Fruit fly (Drosophila melanogaster) whole organism, embryonic: ENCODE measurements around the gene CG18661.

Source experiments
- Aef1 ChIP-seq: fragments of 200-800 bp; sonication (Bioruptor generic); IDR thresholded peaks from 3 replicates; pipeline ENCODE4 v1.3.6; 2022; ENCODE audit warnings: missing biosample characterization, missing genetic modification characterization
- Atf3 ChIP-seq: fragments of 200-800 bp; sonication (Bioruptor generic); optimal IDR thresholded peaks from 3 replicates; lab custom pipeline; 2016; ENCODE audit warnings: missing biosample characterization, missing genetic modification characterization
- CG11456 ChIP-seq: fragments of 200-800 bp; sonication (Bioruptor generic); IDR thresholded peaks from 3 replicates; pipeline ENCODE4 v1.3.6; 2022; ENCODE audit warnings: missing biosample characterization, missing genetic modification characterization
- CG11696 ChIP-seq: fragments of 200-800 bp; sonication (Bioruptor generic); IDR thresholded peaks from 2 replicates; pipeline ENCODE4 v1.3.6; 2022; ENCODE audit warnings: missing biosample characterization, missing genetic modification characterization
- CG12071 ChIP-seq: fragments of 200-800 bp; sonication (Bioruptor generic); optimal IDR thresholded peaks from 3 replicates; lab custom pipeline; 2018; ENCODE audit warnings: missing biosample characterization, mild to moderate bottlenecking, missing genetic modification characterization
- CG1233 ChIP-seq: fragments of 200-800 bp; sonication (Bioruptor generic); optimal IDR thresholded peaks from 4 replicates; lab custom pipeline; 2018; ENCODE audit warnings: missing biosample characterization, mild to moderate bottlenecking, missing genetic modification characterization
- CG14965 ChIP-seq: fragments of 200-800 bp; sonication (Bioruptor generic); optimal IDR thresholded peaks from 2 replicates; lab custom pipeline; 2016; ENCODE audit warnings: missing biosample characterization, missing genetic modification characterization, borderline replicate concordance
- CG16779 ChIP-seq: fragments of 200-800 bp; sonication (Bioruptor generic); IDR thresholded peaks from 2 replicates; pipeline ENCODE4 v1.3.6; 2022; ENCODE audit warnings: missing biosample characterization, missing genetic modification characterization
- CG17385 ChIP-seq: fragments of 200-800 bp; sonication (Bioruptor generic); optimal IDR thresholded peaks from 3 replicates; lab custom pipeline; 2018; ENCODE audit warnings: missing biosample characterization, mild to moderate bottlenecking, missing genetic modification characterization
- CG2678 ChIP-seq: fragments of 200-800 bp; sonication (Bioruptor generic); optimal IDR thresholded peaks from 3 replicates; lab custom pipeline; 2019; ENCODE audit warnings: missing biosample characterization, mild to moderate bottlenecking, missing genetic modification characterization, moderate library complexity
- CG3281 ChIP-seq: fragments of 200-800 bp; sonication (Bioruptor generic); optimal IDR thresholded peaks from 3 replicates; lab custom pipeline; 2017; ENCODE audit warnings: missing biosample characterization, mild to moderate bottlenecking, missing genetic modification characterization
- CG34224 ChIP-seq: fragments of 200-800 bp; sonication (Bioruptor generic); IDR thresholded peaks from 3 replicates; pipeline ENCODE4 v1.3.6; 2022; ENCODE audit warnings: missing biosample characterization, missing genetic modification characterization; ENCODE audit not compliant: partially characterized antibody
- CG34376 ChIP-seq: fragments of 200-800 bp; sonication (Bioruptor generic); optimal IDR thresholded peaks from 2 replicates; lab custom pipeline; 2018; ENCODE audit warnings: missing biosample characterization, mild to moderate bottlenecking, missing genetic modification characterization
- CG4730 ChIP-seq: fragments of 200-800 bp; sonication (Bioruptor generic); IDR thresholded peaks from 2 replicates; pipeline ENCODE4 v1.3.6; 2022; ENCODE audit warnings: missing biosample characterization, missing genetic modification characterization
- CG6654 ChIP-seq: fragments of 200-800 bp; sonication (Bioruptor generic); optimal IDR thresholded peaks from 2 replicates; lab custom pipeline; 2017; ENCODE audit warnings: missing biosample characterization, mild to moderate bottlenecking, missing genetic modification characterization
- CG7745 ChIP-seq: fragments of 200-800 bp; sonication (Bioruptor generic); optimal IDR thresholded peaks from 2 replicates; lab custom pipeline; 2018; ENCODE audit warnings: missing biosample characterization, mild to moderate bottlenecking, missing genetic modification characterization, moderate library complexity
- CG7987 ChIP-seq: fragments of 200-800 bp; sonication (Bioruptor generic); optimal IDR thresholded peaks from 2 replicates; lab custom pipeline; 2018; ENCODE audit warnings: missing biosample characterization, mild to moderate bottlenecking, missing genetic modification characterization, moderate library complexity
- CG8281 ChIP-seq: fragments of 200-800 bp; sonication (Bioruptor generic); optimal IDR thresholded peaks from 2 replicates; lab custom pipeline; 2018; ENCODE audit warnings: missing biosample characterization, mild to moderate bottlenecking, missing genetic modification characterization, moderate library complexity
- CG9215 ChIP-seq: fragments of 200-800 bp; sonication (Bioruptor generic); IDR thresholded peaks from 2 replicates; pipeline ENCODE4 v1.3.6; 2022; ENCODE audit warnings: missing biosample characterization, missing genetic modification characterization
- Elba2 ChIP-seq: fragments of 200-800 bp; sonication (Bioruptor generic); optimal IDR thresholded peaks from 3 replicates; lab custom pipeline; 2016; ENCODE audit warnings: missing biosample characterization, missing genetic modification characterization
- Mad ChIP-seq: fragments of 200-800 bp; sonication (Bioruptor generic); optimal IDR thresholded peaks from 2 replicates; lab custom pipeline; 2016; ENCODE audit warnings: missing biosample characterization, missing genetic modification characterization
- NFAT ChIP-seq: fragments of 200-800 bp; sonication (Bioruptor generic); IDR thresholded peaks from 2 replicates; pipeline ENCODE4 v1.3.6; 2022; ENCODE audit warnings: missing biosample characterization, missing genetic modification characterization
- Side ChIP-seq: fragments of 200-800 bp; sonication (Bioruptor generic); optimal IDR thresholded peaks from 2 replicates; lab custom pipeline; 2016; ENCODE audit warnings: missing biosample characterization, missing genetic modification characterization
- Spps ChIP-seq: fragments of 200-800 bp; sonication (Bioruptor generic); optimal IDR thresholded peaks from 2 replicates; lab custom pipeline; 2018; ENCODE audit warnings: missing biosample characterization, mild to moderate bottlenecking, missing genetic modification characterization
- ac ChIP-seq: fragments of 200-800 bp; sonication (Bioruptor generic); optimal IDR thresholded peaks from 3 replicates; lab custom pipeline; 2017; ENCODE audit warnings: missing biosample characterization, mild to moderate bottlenecking, missing genetic modification characterization
- ato ChIP-seq: fragments of 200-800 bp; sonication (Bioruptor generic); IDR thresholded peaks from 2 replicates; pipeline ENCODE4 v1.3.6; 2022; ENCODE audit warnings: missing biosample characterization, missing genetic modification characterization; ENCODE audit not compliant: partially characterized antibody
- bsh ChIP-seq, 2 experiments: fragments of 200-800 bp; sonication (Bioruptor generic); optimal IDR thresholded peaks; 2 replicates each; lab custom pipeline; 2017 to 2018; ENCODE audit warnings: mild to moderate bottlenecking in 2 of 2, missing biosample characterization in 2 of 2, missing genetic modification characterization in 2 of 2, moderate library complexity in 1 of 2
- cas ChIP-seq: fragments of 200-800 bp; sonication (Bioruptor generic); IDR thresholded peaks from 2 replicates; pipeline ENCODE4 v1.3.6; 2022; ENCODE audit warnings: missing biosample characterization, missing genetic modification characterization
- cg ChIP-seq: fragments of 200-800 bp; sonication (Bioruptor generic); optimal IDR thresholded peaks from 3 replicates; lab custom pipeline; 2019; ENCODE audit warnings: missing biosample characterization, mild to moderate bottlenecking, missing genetic modification characterization, moderate library complexity
- croc ChIP-seq: fragments of 200-800 bp; sonication (Bioruptor generic); conservative IDR thresholded peaks from 3 replicates; pipeline ENCODE4 v1.3.6; 2022; ENCODE audit warnings: missing biosample characterization, missing genetic modification characterization
- danr ChIP-seq: fragments of 200-800 bp; sonication (Bioruptor generic); IDR thresholded peaks from 2 replicates; pipeline ENCODE4 v1.3.6; 2022; ENCODE audit warnings: missing biosample characterization, missing genetic modification characterization
- gce ChIP-seq: fragments of 200-800 bp; sonication (Bioruptor generic); IDR thresholded peaks from 3 replicates; pipeline ENCODE4 v1.3.6; 2022; ENCODE audit warnings: missing biosample characterization, missing genetic modification characterization
- grau ChIP-seq: fragments of 200-800 bp; optimal IDR thresholded peaks from 3 replicates; lab custom pipeline; 2019; ENCODE audit warnings: missing biosample characterization, mild to moderate bottlenecking, missing genetic modification characterization, moderate library complexity
- gt ChIP-seq: fragments of 200-800 bp; sonication (Bioruptor generic); IDR thresholded peaks from 2 replicates; pipeline ENCODE4 v1.3.6; 2022; ENCODE audit warnings: missing biosample characterization, missing genetic modification characterization
- ham ChIP-seq: fragments of 200-800 bp; sonication (Bioruptor generic); IDR thresholded peaks from 2 replicates; pipeline ENCODE4 v1.3.6; 2022; ENCODE audit warnings: missing biosample characterization, missing genetic modification characterization
- lilli ChIP-seq: fragments of 200-800 bp; sonication (Bioruptor generic); optimal IDR thresholded peaks from 3 replicates; lab custom pipeline; 2016; ENCODE audit warnings: missing biosample characterization, missing genetic modification characterization
- maf-S ChIP-seq: fragments of 200-800 bp; sonication (Bioruptor generic); optimal IDR thresholded peaks from 2 replicates; lab custom pipeline; 2016; ENCODE audit warnings: missing biosample characterization, missing genetic modification characterization
- mirr ChIP-seq: fragments of 200-800 bp; sonication (Bioruptor generic); optimal IDR thresholded peaks from 3 replicates; lab custom pipeline; 2018; ENCODE audit warnings: missing biosample characterization, mild to moderate bottlenecking, missing genetic modification characterization
- mld ChIP-seq: fragments of 200-800 bp; sonication (Bioruptor generic); IDR thresholded peaks from 3 replicates; pipeline ENCODE4 v1.3.6; 2022; ENCODE audit warnings: missing biosample characterization, missing genetic modification characterization; ENCODE audit not compliant: partially characterized antibody
- oc ChIP-seq: fragments of 200-800 bp; sonication (Bioruptor generic); optimal IDR thresholded peaks from 2 replicates; lab custom pipeline; 2018; ENCODE audit warnings: missing biosample characterization, mild to moderate bottlenecking, missing genetic modification characterization, moderate library complexity
- pan ChIP-seq, 4 experiments: fragments of >200 bp in 3 of 4; fragments of 200-800 bp in 1 of 4; sonication (Bioruptor generic) in 1 of 4; optimal IDR thresholded peaks in 3 of 4; IDR thresholded peaks in 1 of 4; 2 replicates each; pipeline versions ENCODE4 v1.3.6 to Lab custom; 2017 to 2022; ENCODE audit warnings: missing biosample characterization in 2 of 4, missing genetic modification characterization in 2 of 4, mixed read lengths in 1 of 4
- pros ChIP-seq: fragments of 200-800 bp; sonication (Bioruptor generic); optimal IDR thresholded peaks from 3 replicates; lab custom pipeline; 2019; ENCODE audit warnings: missing biosample characterization, mild to moderate bottlenecking, missing genetic modification characterization, moderate library complexity
- psq ChIP-seq: fragments of 200-800 bp; sonication (Bioruptor generic); optimal IDR thresholded peaks from 2 replicates; lab custom pipeline; 2017; ENCODE audit warnings: missing biosample characterization, missing genetic modification characterization
- ro ChIP-seq: fragments of 200-800 bp; sonication (Bioruptor generic); IDR thresholded peaks from 2 replicates; pipeline ENCODE4 v1.3.6; 2022; ENCODE audit warnings: missing biosample characterization, missing genetic modification characterization
- sc ChIP-seq, 3 experiments: fragments of >200 bp in 2 of 3; fragments of 200-800 bp in 1 of 3; sonication (Bioruptor generic) in 1 of 3; optimal IDR thresholded peaks; 2 replicates in 2 of 3; 3 replicates in 1 of 3; lab custom pipeline; 2017; ENCODE audit warnings: mild to moderate bottlenecking in 1 of 3, missing biosample characterization in 1 of 3, missing genetic modification characterization in 1 of 3, missing genetic modification reagents in 1 of 3
- slp2 ChIP-seq: fragments of 200-800 bp; sonication (Bioruptor generic); optimal IDR thresholded peaks from 2 replicates; lab custom pipeline; 2016; ENCODE audit warnings: missing biosample characterization, missing genetic modification characterization
- ssp ChIP-seq: fragments of 200-800 bp; sonication (Bioruptor generic); IDR thresholded peaks from 2 replicates; pipeline ENCODE4 v1.3.6; 2022; ENCODE audit warnings: missing biosample characterization, missing genetic modification characterization
- stwl ChIP-seq: fragments of 200-800 bp; sonication (Bioruptor generic); optimal IDR thresholded peaks from 3 replicates; lab custom pipeline; 2018; ENCODE audit warnings: missing biosample characterization, mild to moderate bottlenecking, missing genetic modification characterization, moderate library complexity
- twi ChIP-seq: fragments of 200-800 bp; optimal IDR thresholded peaks from 2 replicates; lab custom pipeline; 2019; ENCODE audit warnings: missing biosample characterization, mild to moderate bottlenecking, missing genetic modification characterization, moderate library complexity

Gene CG18661

DNA sequence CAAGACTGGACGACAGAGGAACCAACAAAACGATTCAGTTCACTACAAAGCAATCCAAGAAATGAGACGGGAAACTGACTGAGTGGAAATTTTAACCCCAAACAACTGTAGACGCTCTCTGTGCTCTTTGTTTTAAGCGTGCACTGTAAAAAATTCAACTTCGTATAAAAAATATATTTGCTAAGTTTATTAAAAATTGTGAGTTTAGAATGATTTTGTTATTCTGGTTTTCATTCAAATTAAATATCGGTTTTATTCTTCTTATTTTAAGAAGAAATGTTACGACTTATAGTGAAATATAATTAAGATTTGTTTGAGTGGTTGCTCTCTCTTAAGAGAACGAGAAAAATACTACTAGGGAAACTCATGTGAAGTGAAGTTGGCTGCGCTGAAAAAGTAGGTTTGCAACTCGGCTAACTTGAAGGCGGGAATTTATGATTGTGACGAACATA is 39.3 kb upstream of the CG18661 start (continued):
- TF ChIP-seq psq (GFP tag; lab: Kevin White, UChicago) = peak; percentile 90
- peak; percentile 90 for TF ChIP-seq CG16779 (GFP tag; lab: Robert Waterston, UW)
- peak; percentile 56 for TF ChIP-seq CG14965 (GFP tag; lab: Kevin White, UChicago)
- TF ChIP-seq sc (optimal IDR thresholded peaks at IDR 0.05; lab: Kevin White, UChicago) = no peak
- peak; percentile 88 for TF ChIP-seq sc (GFP tag; optimal IDR thresholded peaks at IDR 0.05; lab: Kevin White, UChicago)
- TF ChIP-seq ato (GFP tag; lab: Robert Waterston, UW) = no peak
- TF ChIP-seq Spps = peak; percentile 92
- TF ChIP-seq CG8281 (tag; lab: Kevin White, UChicago) = peak; percentile 66
- TF ChIP-seq CG7745 (tag; lab: Kevin White, UChicago) = peak; percentile 93
- TF ChIP-seq twi (tag; lab: Kevin White, UChicago) = peak; percentile 78
- peak; percentile 92 for TF ChIP-seq CG9215 (GFP tag; lab: Robert Waterston, UW)
- peak; percentile 95 for TF ChIP-seq lilli (GFP tag; lab: Kevin White, UChicago)
- TF ChIP-seq pros (GFP tag; lab: Kevin White, UChicago) = peak; percentile 90
- TF ChIP-seq cas (GFP tag; lab: Robert Waterston, UW) = peak; percentile 93
- TF ChIP-seq CG3281 (GFP tag; lab: Kevin White, UChicago) = peak; percentile 84
- TF ChIP-seq danr (GFP tag; lab: Robert Waterston, UW) = peak; percentile 93
- TF ChIP-seq maf-S (GFP tag; lab: Kevin White, UChicago) = peak; percentile 94
- peak; percentile 96 for TF ChIP-seq gce
- peak; percentile 96 for TF ChIP-seq croc (GFP tag; lab: Robert Waterston, UW)
- TF ChIP-seq mirr (GFP tag; lab: Kevin White, UChicago) = peak; percentile 69
- TF ChIP-seq CG34224 = no peak
- TF ChIP-seq ac (GFP tag; lab: Kevin White, UChicago) = peak; percentile 89
- TF ChIP-seq Side (GFP tag; lab: Kevin White, UChicago) = peak; percentile 96
- peak; percentile 92 for TF ChIP-seq ssp (GFP tag; lab: Robert Waterston, UW)
- TF ChIP-seq slp2 = peak; percentile 95
- peak; percentile 58 for TF ChIP-seq Elba2
- TF ChIP-seq CG11696 (GFP tag; lab: Robert Waterston, UW) = peak; percentile 92
- no peak for TF ChIP-seq mld (GFP tag; lab: Robert Waterston, UW)
- TF ChIP-seq Mad (GFP tag; lab: Kevin White, UChicago) = peak; percentile 84
- peak; percentile 93 for TF ChIP-seq oc (tag; lab: Kevin White, UChicago)
- TF ChIP-seq bsh (GFP tag; optimal IDR thresholded peaks at IDR 0.05; lab: Kevin White, UChicago) = peak; percentile 69 to 98
- TF ChIP-seq ham (GFP tag; lab: Robert Waterston, UW) = peak; percentile 89
- TF ChIP-seq Atf3 (GFP tag; lab: Kevin White, UChicago) = peak; percentile 96
- TF ChIP-seq ro (GFP tag; lab: Robert Waterston, UW) = peak; percentile 96
- peak; percentile 90 for TF ChIP-seq NFAT (GFP tag; lab: Robert Waterston, UW)
- peak; percentile 86 for TF ChIP-seq CG17385 (GFP tag; lab: Kevin White, UChicago)
- peak; percentile 94 for TF ChIP-seq CG2678 (tag; lab: Kevin White, UChicago)
- TF ChIP-seq pan (optimal IDR thresholded peaks at IDR 0.05; lab: Kevin White, UChicago) = no peak
- peak in 1 of 2 experiments; percentile 99 for TF ChIP-seq pan (GFP tag; optimal IDR thresholded peaks at IDR 0.05 in 1 of 2, IDR thresholded peaks at IDR 0.05 in 1 of 2)
- peak; percentile 68 for TF ChIP-seq CG34376 (GFP tag; lab: Kevin White, UChicago)
- peak; percentile 77 for TF ChIP-seq CG12071 (GFP tag; lab: Kevin White, UChicago)
- TF ChIP-seq stwl (tag; lab: Kevin White, UChicago) = peak; percentile 83
- TF ChIP-seq CG4730 (GFP tag; lab: Robert Waterston, UW) = peak; percentile 97
- TF ChIP-seq cg = no peak
- peak; percentile 89 for TF ChIP-seq CG1233 (GFP tag; lab: Kevin White, UChicago)
- peak; percentile 91 for TF ChIP-seq CG7987
- peak; percentile 92 for TF ChIP-seq grau (tag; lab: Kevin White, UChicago)
- peak; percentile 98 for TF ChIP-seq Aef1 (GFP tag; lab: Robert Waterston, UW)
- TF ChIP-seq CG11456 (GFP tag; lab: Robert Waterston, UW) = no peak; the same call in none of the 3 replicates
- peak; percentile 59 for TF ChIP-seq CG6654 (GFP tag; lab: Kevin White, UChicago)
- peak; percentile 87 for TF ChIP-seq gt
